Worm (Caenorhabditis elegans) whole organism, L4/young adult: ENCODE data around the gene srg-46.

Experiments
- W03F9.2 ChIP-seq: fragments of 150-350 bp; optimal IDR thresholded peaks from 2 replicates; lab custom pipeline; 2014; ENCODE audit warnings: missing biosample characterization, missing genetic modification characterization
- him-1 ChIP-seq: sonication (generic microtip); optimal IDR thresholded peaks from 2 replicates; lab custom pipeline; 2016; ENCODE audit warnings: missing genotype, missing genetic modification reagents, missing genetic modification characterization, missing compliant biosample characterization

- no peak for TF ChIP-seq him-1 (tag; lab: Kevin White, UChicago)
- no peak for TF ChIP-seq W03F9.2 (tag; lab: Kevin White, UChicago)
Observed at ce11 chrV:13389454-13389853, 25.9 kb downstream of the srg-46 start.
